Fruit fly (Drosophila melanogaster) whole organism, embryonic: ENCODE results near the gene CG14258.

Source experiments
- CG10462 ChIP-seq: fragments of 200-800 bp; sonication (Bioruptor generic); optimal IDR thresholded peaks from 2 replicates; lab custom pipeline; 2016; ENCODE audit warnings: missing biosample characterization, missing genetic modification characterization
- CG10654 ChIP-seq: fragments of 200-800 bp; sonication (Bioruptor generic); optimal IDR thresholded peaks from 2 replicates; lab custom pipeline; 2016; ENCODE audit warnings: missing biosample characterization, missing genetic modification characterization
- CG13296 ChIP-seq: fragments of 200-800 bp; sonication (Bioruptor generic); optimal IDR thresholded peaks from 3 replicates; lab custom pipeline; 2018; ENCODE audit warnings: missing biosample characterization, mild to moderate bottlenecking, missing genetic modification characterization
- CG13424 ChIP-seq: fragments of 200-800 bp; sonication (Bioruptor generic); optimal IDR thresholded peaks from 2 replicates; lab custom pipeline; 2019; ENCODE audit warnings: missing biosample characterization, mild to moderate bottlenecking, missing genetic modification characterization, moderate library complexity
- CG15601 ChIP-seq: fragments of 200-800 bp; sonication (Bioruptor generic); optimal IDR thresholded peaks from 3 replicates; lab custom pipeline; 2019; ENCODE audit warnings: missing biosample characterization, mild to moderate bottlenecking, missing genetic modification characterization, moderate library complexity
- CG16779 ChIP-seq: fragments of 200-800 bp; sonication (Bioruptor generic); IDR thresholded peaks from 2 replicates; pipeline ENCODE4 v1.3.6; 2022; ENCODE audit warnings: missing biosample characterization, missing genetic modification characterization
- CG16863 ChIP-seq: fragments of 200-800 bp; sonication (Bioruptor generic); optimal IDR thresholded peaks from 3 replicates; lab custom pipeline; 2016; ENCODE audit warnings: missing biosample characterization, missing genetic modification characterization
- CG17829 ChIP-seq: fragments of 200-800 bp; optimal IDR thresholded peaks from 2 replicates; lab custom pipeline; 2019; ENCODE audit warnings: missing biosample characterization, mild to moderate bottlenecking, missing genetic modification characterization, moderate library complexity
- CG2889 ChIP-seq: fragments of 200-800 bp; sonication (Bioruptor generic); IDR thresholded peaks from 3 replicates; pipeline ENCODE4 v1.3.6; 2022; ENCODE audit warnings: missing biosample characterization, missing genetic modification characterization
- CG30431 ChIP-seq: fragments of 200-800 bp; sonication (Bioruptor generic); optimal IDR thresholded peaks from 2 replicates; lab custom pipeline; 2017; ENCODE audit warnings: missing biosample characterization, missing genetic modification characterization
- CG31441 ChIP-seq: fragments of 200-800 bp; sonication (Bioruptor generic); IDR thresholded peaks from 2 replicates; pipeline ENCODE4 v1.3.6; 2022; ENCODE audit warnings: missing biosample characterization, missing genetic modification characterization
- CG33557 ChIP-seq: fragments of 200-800 bp; sonication (Bioruptor generic); optimal IDR thresholded peaks from 2 replicates; lab custom pipeline; 2019; ENCODE audit warnings: missing biosample characterization, mild to moderate bottlenecking, missing genetic modification characterization, moderate library complexity
- CG43689 ChIP-seq: fragments of 200-800 bp; sonication (Bioruptor generic); IDR thresholded peaks from 2 replicates; pipeline ENCODE4 v1.3.6; 2022; ENCODE audit warnings: missing biosample characterization, missing genetic modification characterization
- CG6175 ChIP-seq: fragments of 200-800 bp; sonication (Bioruptor generic); IDR thresholded peaks from 3 replicates; pipeline ENCODE4 v1.3.6; 2022; ENCODE audit warnings: missing biosample characterization, missing genetic modification characterization
- CG6689 ChIP-seq: fragments of 200-800 bp; sonication (Bioruptor generic); IDR thresholded peaks from 2 replicates; pipeline ENCODE4 v1.3.6; 2022; ENCODE audit warnings: missing biosample characterization, missing genetic modification characterization
- CG6791 ChIP-seq: fragments of 200-800 bp; sonication (Bioruptor generic); IDR thresholded peaks from 3 replicates; pipeline ENCODE4 v1.3.6; 2022; ENCODE audit warnings: missing biosample characterization, missing genetic modification characterization; ENCODE audit not compliant: partially characterized antibody
- CG7786 ChIP-seq: fragments of 200-800 bp; sonication (Bioruptor generic); optimal IDR thresholded peaks from 2 replicates; lab custom pipeline; 2016; ENCODE audit warnings: missing biosample characterization, missing genetic modification characterization
- CG8281 ChIP-seq: fragments of 200-800 bp; sonication (Bioruptor generic); optimal IDR thresholded peaks from 2 replicates; lab custom pipeline; 2018; ENCODE audit warnings: missing biosample characterization, mild to moderate bottlenecking, missing genetic modification characterization, moderate library complexity
- CG8290 ChIP-seq, 3 experiments: fragments of 200-800 bp; sonication (Bioruptor generic); optimal IDR thresholded peaks; 2 replicates each; lab custom pipeline; 2016 to 2019; ENCODE audit warnings: missing biosample characterization in 3 of 3, missing genetic modification characterization in 3 of 3, mild to moderate bottlenecking in 2 of 3, moderate library complexity in 1 of 3
- CG8388 ChIP-seq: fragments of 200-800 bp; sonication (Bioruptor generic); optimal IDR thresholded peaks from 2 replicates; lab custom pipeline; 2019; ENCODE audit warnings: missing biosample characterization, mild to moderate bottlenecking, missing genetic modification characterization, moderate library complexity
- CG8944 ChIP-seq: fragments of 200-800 bp; sonication (Bioruptor generic); optimal IDR thresholded peaks from 3 replicates; lab custom pipeline; 2016; ENCODE audit warnings: missing biosample characterization, missing genetic modification characterization
- CG9437 ChIP-seq: fragments of 200-800 bp; sonication (Bioruptor generic); optimal IDR thresholded peaks from 2 replicates; lab custom pipeline; 2018; ENCODE audit warnings: missing biosample characterization, mild to moderate bottlenecking, missing genetic modification characterization
- CrebB ChIP-seq: fragments of 200-800 bp; sonication (Bioruptor generic); optimal IDR thresholded peaks from 3 replicates; lab custom pipeline; 2018; ENCODE audit warnings: missing biosample characterization, mild to moderate bottlenecking, missing genetic modification characterization
- Dip2 ChIP-seq: fragments of 200-800 bp; sonication (Bioruptor generic); IDR thresholded peaks from 2 replicates; pipeline ENCODE4 v1.3.6; 2022; ENCODE audit warnings: missing biosample characterization, missing genetic modification characterization
- Doc3 ChIP-seq: fragments of 200-800 bp; sonication (Bioruptor generic); IDR thresholded peaks from 3 replicates; pipeline ENCODE4 v1.3.6; 2022; ENCODE audit warnings: missing biosample characterization, missing genetic modification characterization; ENCODE audit not compliant: partially characterized antibody
- Dref ChIP-seq: fragments of 200-800 bp; sonication (Bioruptor generic); IDR thresholded peaks from 2 replicates; pipeline ENCODE4 v1.3.6; 2022; ENCODE audit warnings: missing biosample characterization, missing genetic modification characterization
- ERR ChIP-seq: fragments of 200-800 bp; sonication (Bioruptor generic); optimal IDR thresholded peaks from 2 replicates; lab custom pipeline; 2016; ENCODE audit warnings: missing biosample characterization, missing genetic modification characterization
- Fer1 ChIP-seq: fragments of 200-800 bp; sonication (Bioruptor generic); optimal IDR thresholded peaks from 2 replicates; lab custom pipeline; 2017; ENCODE audit warnings: missing biosample characterization, mild to moderate bottlenecking, missing genetic modification characterization
- HmgD ChIP-seq: fragments of 200-800 bp; sonication (Bioruptor generic); optimal IDR thresholded peaks from 3 replicates; lab custom pipeline; 2016; ENCODE audit warnings: missing biosample characterization, missing genetic modification characterization
- Hsf ChIP-seq: fragments of 200-800 bp; sonication (Bioruptor generic); optimal IDR thresholded peaks from 3 replicates; lab custom pipeline; 2016; ENCODE audit warnings: missing biosample characterization, missing genetic modification characterization
- Mad ChIP-seq: fragments of 200-800 bp; sonication (Bioruptor generic); optimal IDR thresholded peaks from 2 replicates; lab custom pipeline; 2016; ENCODE audit warnings: missing biosample characterization, missing genetic modification characterization
- NC2β ChIP-seq: fragments of 200-800 bp; sonication (Bioruptor generic); optimal IDR thresholded peaks from 2 replicates; lab custom pipeline; 2016; ENCODE audit warnings: missing biosample characterization, missing genetic modification characterization
- Six4 ChIP-seq: fragments of 200-800 bp; sonication (Bioruptor generic); optimal IDR thresholded peaks from 2 replicates; lab custom pipeline; 2016; ENCODE audit warnings: missing biosample characterization, missing genetic modification characterization
- Stat92E ChIP-seq, 3 experiments: fragments of >200 bp in 2 of 3; fragments of 200-800 bp in 1 of 3; sonication (Bioruptor generic) in 1 of 3; optimal IDR thresholded peaks; 2 replicates each; lab custom pipeline; 2017 to 2019; ENCODE audit warnings: missing biosample characterization in 3 of 3, missing genetic modification characterization in 3 of 3, mild to moderate bottlenecking in 1 of 3, moderate library complexity in 1 of 3
- ac ChIP-seq: fragments of 200-800 bp; sonication (Bioruptor generic); optimal IDR thresholded peaks from 3 replicates; lab custom pipeline; 2017; ENCODE audit warnings: missing biosample characterization, mild to moderate bottlenecking, missing genetic modification characterization
- ato ChIP-seq: fragments of 200-800 bp; sonication (Bioruptor generic); IDR thresholded peaks from 2 replicates; pipeline ENCODE4 v1.3.6; 2022; ENCODE audit warnings: missing biosample characterization, missing genetic modification characterization; ENCODE audit not compliant: partially characterized antibody
- btn ChIP-seq: fragments of 200-800 bp; sonication (Bioruptor generic); optimal IDR thresholded peaks from 2 replicates; lab custom pipeline; 2016; ENCODE audit warnings: missing biosample characterization, missing genetic modification characterization
- dati ChIP-seq: fragments of 200-800 bp; sonication (Bioruptor generic); IDR thresholded peaks from 2 replicates; pipeline ENCODE4 v1.3.6; 2022; ENCODE audit warnings: missing biosample characterization, missing genetic modification characterization
- gro ChIP-seq: fragments of 200-800 bp; sonication (Bioruptor generic); optimal IDR thresholded peaks from 2 replicates; lab custom pipeline; 2016; ENCODE audit warnings: missing biosample characterization, missing genetic modification characterization
- gt ChIP-seq: fragments of 200-800 bp; sonication (Bioruptor generic); IDR thresholded peaks from 2 replicates; pipeline ENCODE4 v1.3.6; 2022; ENCODE audit warnings: missing biosample characterization, missing genetic modification characterization
- jumu ChIP-seq: fragments of 200-800 bp; sonication (Bioruptor generic); optimal IDR thresholded peaks from 3 replicates; lab custom pipeline; 2016; ENCODE audit warnings: missing biosample characterization, missing genetic modification characterization
- nom ChIP-seq: fragments of 200-800 bp; sonication (Bioruptor generic); optimal IDR thresholded peaks from 2 replicates; lab custom pipeline; 2017; ENCODE audit warnings: missing biosample characterization, missing genetic modification characterization, mild to moderate bottlenecking, moderate library complexity, missing genetic modification reagents
- oc ChIP-seq: fragments of 200-800 bp; sonication (Bioruptor generic); optimal IDR thresholded peaks from 2 replicates; lab custom pipeline; 2018; ENCODE audit warnings: missing biosample characterization, mild to moderate bottlenecking, missing genetic modification characterization, moderate library complexity
- odd ChIP-seq: fragments of 200-800 bp; sonication (Bioruptor generic); optimal IDR thresholded peaks from 2 replicates; lab custom pipeline; 2017; ENCODE audit warnings: missing biosample characterization, mild to moderate bottlenecking, missing genetic modification characterization
- otp ChIP-seq: fragments of 200-800 bp; sonication (Bioruptor generic); IDR thresholded peaks from 3 replicates; pipeline ENCODE4, ENCODE4 v1.3.6; 2022; ENCODE audit warnings: missing biosample characterization, missing genetic modification characterization
- phol ChIP-seq: fragments of 200-800 bp; sonication (Bioruptor generic); optimal IDR thresholded peaks from 3 replicates; lab custom pipeline; 2018; ENCODE audit warnings: missing biosample characterization, mild to moderate bottlenecking, missing genetic modification characterization, moderate library complexity
- psq ChIP-seq: fragments of 200-800 bp; sonication (Bioruptor generic); optimal IDR thresholded peaks from 2 replicates; lab custom pipeline; 2017; ENCODE audit warnings: missing biosample characterization, missing genetic modification characterization
- tin ChIP-seq: fragments of 200-800 bp; sonication (Bioruptor generic); optimal IDR thresholded peaks from 3 replicates; lab custom pipeline; 2016; ENCODE audit warnings: missing biosample characterization, missing genetic modification characterization

The CG14258 gene

dm6 chr3R:27135692-27136641, 43.0 kb downstream of the CG14258 start (continued):
- TF ChIP-seq CG6689 (peak; percentile 65; the same call in 1 of the 2 replicates), Fer1 (GFP tag; lab: Kevin White, UChicago) (peak; percentile 7), gt (no peak), CG8944 (GFP tag; lab: Kevin White, UChicago) (peak; percentile 46), CG2889 (no peak), ac (GFP tag; lab: Kevin White, UChicago) (peak; percentile 91), odd (peak; percentile 75), Dref (GFP tag; lab: Robert Waterston, UW) (no peak), otp (GFP tag; lab: Robert Waterston, UW) (peak; percentile 85; the same call in 2 of the 3 replicates), tin (GFP tag; lab: Kevin White, UChicago) (peak; percentile 13), CG9437 (no peak), psq (peak; percentile 40), CG10462 (GFP tag; lab: Kevin White, UChicago) (peak; percentile 66), Doc3 (GFP tag; lab: Robert Waterston, UW) (no peak), CG6175 (GFP tag; lab: Robert Waterston, UW) (no peak), btn (peak; percentile 56), ato (no peak), Mad (GFP tag; lab: Kevin White, UChicago) (peak; percentile 37), gro (GFP tag; lab: Kevin White, UChicago) (no peak), HmgD (GFP tag; lab: Kevin White, UChicago) (no peak), CG43689 (0 out of 2 replicates have a peak, but pooled peaks have one; percentile 38), CG10654 (peak; percentile 57), jumu (peak; percentile 27), CG8388 (GFP tag; lab: Kevin White, UChicago) (peak; percentile 28), NC2β (GFP tag; lab: Kevin White, UChicago) (peak; percentile 86), CG6791 (GFP tag; lab: Robert Waterston, UW) (no peak), CG33557 (GFP tag; lab: Kevin White, UChicago) (peak; percentile 80), CG8290 (GFP tag; optimal IDR thresholded peaks at IDR 0.05; lab: Kevin White, UChicago) (peak; percentile 75), CG8290 (tag; optimal IDR thresholded peaks at IDR 0.05; lab: Kevin White, UChicago) (peak; percentile 61 to 65), CG30431 (GFP tag; lab: Kevin White, UChicago) (peak; percentile 33), nom (GFP tag; lab: Kevin White, UChicago) (peak; percentile 59), CG8281 (tag; lab: Kevin White, UChicago) (peak; percentile 67), CG7786 (GFP tag; lab: Kevin White, UChicago) (peak; percentile 29), oc (tag; lab: Kevin White, UChicago) (peak; percentile 75), Hsf (GFP tag; lab: Kevin White, UChicago) (peak; percentile 60), ERR (GFP tag; lab: Kevin White, UChicago) (no peak), Stat92E (GFP tag; optimal IDR thresholded peaks at IDR 0.05; lab: Kevin White, UChicago) (no peak), CG17829 (peak; percentile 33), CG16779 (no peak), CG15601 (tag; lab: Kevin White, UChicago) (peak; percentile 77), dati (GFP tag; lab: Robert Waterston, UW) (no peak), Six4 (GFP tag; lab: Kevin White, UChicago) (peak; percentile 51), CG13296 (GFP tag; lab: Kevin White, UChicago) (peak; percentile 51), CG16863 (GFP tag; lab: Kevin White, UChicago) (peak; percentile 77), CrebB (tag; lab: Kevin White, UChicago) (peak; percentile 76), phol (tag; lab: Kevin White, UChicago) (peak; percentile 5), CG31441 (GFP tag; lab: Robert Waterston, UW) (peak; percentile 56), Dip2 (no peak), CG13424 (tag; lab: Kevin White, UChicago) (peak; percentile 52)
